Fruit fly (Drosophila melanogaster): Measurements from ENCODE around the gene CG32276.

The CG32276 gene

DNA sequence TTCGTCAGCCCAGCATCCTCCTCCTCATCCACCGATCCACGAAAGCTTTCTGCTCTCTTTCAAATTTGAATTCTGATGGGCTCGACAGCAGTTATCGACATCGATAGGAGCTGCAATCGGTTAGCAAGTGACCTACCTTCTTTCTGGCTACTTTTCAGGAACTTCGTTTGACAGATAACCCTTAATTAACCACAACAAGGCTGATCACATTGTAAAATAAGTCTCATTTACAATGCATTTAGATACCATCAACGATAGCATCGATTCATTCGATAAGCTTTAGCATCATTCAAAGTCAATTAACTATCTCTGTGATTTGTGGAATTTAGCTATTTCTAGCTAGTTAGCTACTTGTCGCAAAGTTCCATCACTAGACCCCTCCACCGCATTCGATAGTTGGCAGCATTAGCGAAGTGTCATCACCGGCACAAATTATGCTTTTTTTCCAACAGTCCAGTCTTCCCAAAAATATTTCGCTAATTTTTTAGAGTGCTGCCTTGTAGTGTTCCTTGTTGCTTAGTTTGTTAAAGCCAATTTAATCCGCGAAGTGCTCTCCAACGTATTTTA, 20.2 kb downstream of the CG32276 start, which contains the start of the genes MnM and Girdin:
MnM (minus strand) TSS at position 51 of the 567 bp plus-strand sequence.
Girdin (plus strand) TSS at position 401 of the 567 bp plus-strand sequence.
- TF ChIP-seq h (optimal IDR thresholded peaks at IDR 0.05) (no peak), ttk (optimal IDR thresholded peaks at IDR 0.05) (no peak), Sin3A (optimal IDR thresholded peaks at IDR 0.05) (no peak), psq (optimal IDR thresholded peaks at IDR 0.05) (no peak), Myc (optimal IDR thresholded peaks at IDR 0.05) (no peak), insv (optimal IDR thresholded peaks at IDR 0.05) (no peak)

DNA sequence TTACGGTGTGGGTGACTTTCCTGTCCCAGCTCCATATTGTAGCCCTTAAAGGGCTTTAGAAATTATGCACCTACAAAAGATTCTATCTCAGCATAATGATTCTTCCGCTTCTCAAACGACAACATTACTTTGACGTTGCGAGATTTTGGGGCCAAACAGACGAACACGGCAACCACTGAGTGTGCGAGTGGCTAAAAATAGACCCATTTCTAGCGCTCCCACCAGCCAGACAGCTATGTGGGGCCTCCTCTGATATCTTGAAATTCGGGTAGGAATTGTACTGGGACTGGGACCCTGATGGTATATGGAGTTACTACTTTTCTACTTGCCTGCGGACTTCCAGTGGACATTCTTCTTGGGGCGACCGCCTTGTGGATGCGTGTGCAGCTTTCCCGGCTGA, 21.0 kb downstream of the CG32276 start:
- TF ChIP-seq ttk (optimal IDR thresholded peaks at IDR 0.05), result no peak
- no peak for TF ChIP-seq Myc (optimal IDR thresholded peaks at IDR 0.05)
- TF ChIP-seq h (optimal IDR thresholded peaks at IDR 0.05), result no peak
- TF ChIP-seq Sin3A (optimal IDR thresholded peaks at IDR 0.05), result no peak
- TF ChIP-seq psq (optimal IDR thresholded peaks at IDR 0.05), result no peak
- TF ChIP-seq insv (optimal IDR thresholded peaks at IDR 0.05), result no peak

- no peak for TF ChIP-seq psq (optimal IDR thresholded peaks at IDR 0.05)
- TF ChIP-seq h (optimal IDR thresholded peaks at IDR 0.05), result no peak
- no peak for TF ChIP-seq Myc (optimal IDR thresholded peaks at IDR 0.05)
- TF ChIP-seq ttk (optimal IDR thresholded peaks at IDR 0.05), result no peak
These were observed 26.4 kb downstream of the CG32276 start, which contains the start of gene CG14963 for dm6 chr3L:3172445-3172844. Gene CG14963 (minus strand): TSS chr3L:3172545.

dm6 chr3L:3169107-3169506, 29.7 kb downstream of the CG32276 start, which contains the start of the genes CG32278 and CG32281:
Gene CG32278 (plus strand): TSS chr3L:3169286.
Gene CG32281 (plus strand): TSS chr3L:3169375.
- TF ChIP-seq Myc (optimal IDR thresholded peaks at IDR 0.05) (no peak), Sin3A (optimal IDR thresholded peaks at IDR 0.05) (no peak), insv (optimal IDR thresholded peaks at IDR 0.05) (no peak), psq (optimal IDR thresholded peaks at IDR 0.05) (no peak), ttk (optimal IDR thresholded peaks at IDR 0.05) (no peak), h (optimal IDR thresholded peaks at IDR 0.05) (no peak)

DNA sequence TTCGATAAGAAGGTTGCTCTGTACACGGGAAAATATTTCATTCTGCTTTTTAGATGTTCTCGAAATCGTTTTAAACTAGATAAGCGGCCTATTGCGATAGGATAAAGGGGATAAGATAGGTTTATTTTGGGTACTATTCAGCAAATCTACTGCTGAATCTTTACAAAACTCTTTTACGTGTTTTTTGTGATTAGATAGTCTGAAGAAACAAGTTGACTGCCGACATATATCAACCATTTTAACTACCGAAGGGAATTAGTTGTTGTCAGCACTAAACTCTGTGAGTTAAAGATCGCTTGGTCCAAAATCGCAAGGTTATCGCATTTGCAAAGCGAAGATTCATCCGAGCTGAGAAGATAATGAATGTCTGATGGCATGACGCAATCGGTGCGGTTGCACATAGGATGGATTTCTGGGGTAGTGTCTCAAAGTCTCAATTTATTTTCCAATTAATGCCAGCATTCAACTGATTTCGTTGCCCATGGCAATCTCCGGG, 32.6 kb downstream of the CG32276 start, which contains the start of gene Asciz:
Asciz (minus strand) TSS at position 51 of the 496 bp plus-strand sequence.
- no peak for TF ChIP-seq ttk (optimal IDR thresholded peaks at IDR 0.05)

DNA sequence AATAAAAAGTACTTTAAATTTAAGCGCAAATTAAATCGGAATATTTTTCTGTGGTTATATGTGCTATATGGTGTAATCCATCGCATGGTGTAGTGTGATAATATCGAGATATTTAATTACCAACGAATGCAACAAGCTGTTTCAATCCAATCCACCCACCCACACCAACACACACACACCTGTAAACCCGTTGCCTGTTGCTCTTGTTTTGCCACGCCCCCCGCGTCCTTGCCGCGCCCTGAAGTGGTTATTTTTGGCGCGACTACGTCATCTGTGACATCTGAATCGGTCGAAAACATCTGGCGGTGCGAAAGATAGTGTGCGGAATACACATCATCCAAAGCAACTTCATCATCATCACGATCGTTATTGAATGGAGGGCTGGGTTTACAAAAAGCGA, 33.4 kb downstream of the CG32276 start:
- TF ChIP-seq insv (optimal IDR thresholded peaks at IDR 0.05) (no peak), psq (optimal IDR thresholded peaks at IDR 0.05) (no peak), Sin3A (optimal IDR thresholded peaks at IDR 0.05) (no peak), ttk (optimal IDR thresholded peaks at IDR 0.05) (no peak), h (optimal IDR thresholded peaks at IDR 0.05) (no peak), Myc (optimal IDR thresholded peaks at IDR 0.05) (no peak)

- no peak for TF ChIP-seq ttk (optimal IDR thresholded peaks at IDR 0.05)
- no peak for TF ChIP-seq psq (optimal IDR thresholded peaks at IDR 0.05)
These were observed 33.9 kb downstream of the CG32276 start, which contains the start of gene CG32280 for dm6 chr3L:3164951-3165350. Gene CG32280 (plus strand): TSS chr3L:3165181.

DNA sequence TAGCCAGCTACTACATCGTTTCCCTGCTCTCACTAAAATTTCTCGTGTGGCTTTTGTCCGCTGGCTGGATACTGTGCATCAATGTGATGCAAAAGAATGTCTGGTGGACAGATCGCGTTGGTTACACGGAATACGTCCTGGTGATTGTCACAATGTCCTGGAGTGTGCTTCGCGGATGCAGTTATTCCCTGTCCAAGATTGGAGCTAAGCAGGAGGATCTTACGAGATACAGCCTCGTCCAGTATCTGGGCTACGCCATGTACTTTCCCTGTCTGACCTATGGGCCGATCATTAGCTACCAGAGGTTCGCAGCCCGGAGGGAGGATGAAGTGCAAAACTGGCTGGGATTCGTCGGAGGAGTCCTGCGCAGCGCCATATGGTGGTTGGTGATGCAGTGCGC, 36.3 kb downstream of the CG32276 start:
- no peak for TF ChIP-seq insv (optimal IDR thresholded peaks at IDR 0.05)
- TF ChIP-seq ttk (optimal IDR thresholded peaks at IDR 0.05), result peak; percentile 95
- no peak for TF ChIP-seq Myc (optimal IDR thresholded peaks at IDR 0.05)
- TF ChIP-seq psq (optimal IDR thresholded peaks at IDR 0.05), result no peak
- no peak for TF ChIP-seq Sin3A (optimal IDR thresholded peaks at IDR 0.05)
- TF ChIP-seq h (optimal IDR thresholded peaks at IDR 0.05), result no peak

DNA sequence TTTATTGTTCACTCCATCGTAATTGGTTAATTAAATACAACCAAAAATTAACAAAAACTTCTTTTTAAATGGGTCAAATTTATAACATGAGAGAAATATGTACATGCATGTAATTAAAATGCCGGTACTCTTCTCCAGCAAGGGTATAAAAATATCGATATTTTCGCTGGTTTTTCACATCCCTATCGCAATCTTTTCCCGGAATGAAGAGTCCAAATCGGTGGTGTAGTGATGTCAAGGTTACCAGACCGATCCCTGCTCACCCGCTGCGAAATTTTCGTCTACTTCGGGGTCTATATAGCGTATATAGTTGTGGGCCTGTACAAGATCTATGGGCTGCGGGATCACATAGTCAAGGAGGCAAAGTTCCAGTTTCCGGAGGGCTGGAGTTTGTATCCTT, 36.9 kb downstream of the CG32276 start, which contains the start of gene rasp:
rasp (plus strand) TSS at position 213 of the 400 bp plus-strand sequence.
- TF ChIP-seq ttk (optimal IDR thresholded peaks at IDR 0.05), result no peak
- no peak for TF ChIP-seq Myc (optimal IDR thresholded peaks at IDR 0.05)
- no peak for TF ChIP-seq psq (optimal IDR thresholded peaks at IDR 0.05)
- no peak for TF ChIP-seq h (optimal IDR thresholded peaks at IDR 0.05)
- TF ChIP-seq insv (optimal IDR thresholded peaks at IDR 0.05), result no peak
- no peak for TF ChIP-seq Sin3A (optimal IDR thresholded peaks at IDR 0.05)

DNA sequence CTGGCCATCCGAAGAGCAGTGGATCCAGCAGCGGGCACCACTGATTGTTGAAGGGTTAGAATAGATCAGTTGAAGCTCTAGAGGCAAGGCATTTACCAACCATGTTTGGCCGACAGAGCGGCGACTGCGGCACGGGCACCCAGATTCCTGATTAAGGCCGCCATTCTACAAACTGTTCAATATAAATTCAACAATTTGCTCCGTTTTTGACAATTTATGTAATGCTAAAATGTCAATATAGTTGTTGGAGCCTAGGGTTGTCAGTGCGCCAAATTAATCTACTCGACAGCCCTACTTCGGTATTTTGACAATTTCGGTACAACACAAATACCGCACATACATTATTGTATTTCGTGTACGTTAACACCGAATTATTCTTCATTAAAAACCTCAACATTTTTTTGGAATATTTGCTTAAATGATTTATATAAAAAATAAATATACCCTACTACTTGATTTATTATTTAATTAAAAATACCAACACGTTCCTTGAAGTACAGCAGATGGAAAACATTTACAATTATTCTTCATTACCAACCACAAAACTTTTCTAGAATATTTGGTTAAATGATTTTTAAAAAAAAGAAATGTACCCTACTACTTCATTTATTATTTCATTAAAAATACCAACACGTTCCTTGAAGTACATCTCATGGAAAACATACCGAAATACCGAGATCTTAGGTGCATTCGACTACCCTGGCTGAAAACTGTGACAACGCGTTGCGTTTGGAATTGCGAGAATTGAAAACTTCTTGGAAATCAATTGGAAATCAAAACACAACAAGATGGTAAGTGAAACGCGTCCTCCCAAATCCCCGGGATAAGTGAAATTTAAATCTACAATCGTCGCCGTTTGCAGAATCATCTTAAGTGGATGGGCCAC, 39.3 kb downstream of the CG32276 start, which contains the start of the genes ND-30 and CG15812:
ND-30 (minus strand) TSS at position 270 of the 886 bp plus-strand sequence.
CG15812 (plus strand) TSS at position 683 of the 886 bp plus-strand sequence.
- TF ChIP-seq h (optimal IDR thresholded peaks at IDR 0.05) (peak; percentile 37), Myc (optimal IDR thresholded peaks at IDR 0.05) (no peak)

DNA sequence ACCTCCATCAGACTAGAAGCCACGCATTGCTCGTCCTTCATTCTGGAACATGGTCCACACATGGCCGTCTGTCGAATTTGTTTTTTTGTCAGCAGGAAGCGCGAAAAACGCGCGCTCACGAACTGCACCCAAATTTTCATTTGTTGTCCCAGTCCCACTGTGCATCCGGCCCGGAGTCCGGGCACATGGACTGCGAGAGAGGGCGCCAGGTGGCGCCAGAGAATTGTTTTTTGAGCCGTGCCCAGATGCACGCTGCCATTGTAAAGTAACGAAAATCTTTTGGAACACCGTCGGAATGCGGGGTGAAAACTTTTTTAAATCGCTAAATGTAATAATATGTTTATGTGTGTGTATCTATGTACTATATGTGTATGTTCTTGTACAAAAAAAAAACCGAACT, 41.2 kb downstream of the CG32276 start:
- TF ChIP-seq psq (optimal IDR thresholded peaks at IDR 0.05) (no peak), ttk (optimal IDR thresholded peaks at IDR 0.05) (no peak), h (optimal IDR thresholded peaks at IDR 0.05) (no peak), Myc (optimal IDR thresholded peaks at IDR 0.05) (no peak), insv (optimal IDR thresholded peaks at IDR 0.05) (no peak), Sin3A (optimal IDR thresholded peaks at IDR 0.05) (no peak)

- no peak for TF ChIP-seq ttk (optimal IDR thresholded peaks at IDR 0.05)
- no peak for TF ChIP-seq psq (optimal IDR thresholded peaks at IDR 0.05)
- TF ChIP-seq Myc (optimal IDR thresholded peaks at IDR 0.05), result no peak
- TF ChIP-seq insv (optimal IDR thresholded peaks at IDR 0.05), result no peak
- TF ChIP-seq Sin3A (optimal IDR thresholded peaks at IDR 0.05), result no peak
- no peak for TF ChIP-seq h (optimal IDR thresholded peaks at IDR 0.05)
These were observed 48.5 kb downstream of the CG32276 start for dm6 chr3L:3150376-3150775.
